Worm (Caenorhabditis elegans) whole organism, young adult: ENCODE measurements around the gene C52E2.5.

Source experiments
- B0336.3 ChIP-seq: fragments of 200-800 bp; sonication (Bioruptor generic); IDR thresholded peaks from 2 replicates; pipeline ENCODE4 v1.3.6; 2022; ENCODE audit warnings: missing genetic modification characterization, missing compliant biosample characterization
- F22D6.2 ChIP-seq: sonication (generic microtip); optimal IDR thresholded peaks from 2 replicates; lab custom pipeline; 2016; ENCODE audit warnings: mild to moderate bottlenecking, missing genetic modification characterization, missing compliant biosample characterization
- F23B12.7 ChIP-seq: sonication (generic microtip); optimal IDR thresholded peaks from 2 replicates; lab custom pipeline; 2017; ENCODE audit warnings: missing genetic modification characterization, mild to moderate bottlenecking, missing compliant biosample characterization, antibody characterized with exemption, moderate library complexity; ENCODE audit not compliant: insufficient read depth
- F37B4.10 ChIP-seq: fragments of 200-800 bp; sonication (Bioruptor generic); IDR thresholded peaks from 2 replicates; pipeline ENCODE4 v1.3.6; 2022; ENCODE audit warnings: missing genetic modification characterization, missing compliant biosample characterization
- F57A8.1 ChIP-seq: fragments of 200-800 bp; sonication (Bioruptor generic); optimal IDR thresholded peaks from 2 replicates; lab custom pipeline; 2018; ENCODE audit warnings: mild to moderate bottlenecking, missing genetic modification characterization, moderate library complexity, missing compliant biosample characterization
- K12H6.12 ChIP-seq: fragments of 200-800 bp; sonication (Bioruptor generic); optimal IDR thresholded peaks from 2 replicates; lab custom pipeline; 2018; ENCODE audit warnings: mild to moderate bottlenecking, missing genetic modification characterization, missing compliant biosample characterization
- Y56A3A.18 ChIP-seq: fragments of 200-800 bp; sonication (Bioruptor generic); IDR thresholded peaks from 2 replicates; pipeline ENCODE4 v1.3.6; 2022; ENCODE audit warnings: missing genetic modification reagents, missing genetic modification characterization, missing compliant biosample characterization
- Y95B8A.8 ChIP-seq: fragments of 200-800 bp; sonication (Bioruptor generic); IDR thresholded peaks from 2 replicates; pipeline ENCODE4 v1.3.6; 2022; ENCODE audit warnings: missing genetic modification reagents, missing genetic modification characterization, missing compliant biosample characterization
- ZK185.1 ChIP-seq: sonication (generic microtip); optimal IDR thresholded peaks from 2 replicates; lab custom pipeline; 2016; ENCODE audit warnings: mild to moderate bottlenecking, missing genetic modification characterization, missing compliant biosample characterization; ENCODE audit not compliant: poor library complexity, severe bottlenecking
- atf-7 ChIP-seq: sonication (generic microtip); optimal IDR thresholded peaks from 2 replicates; lab custom pipeline; 2017; ENCODE audit warnings: mild to moderate bottlenecking, missing genetic modification characterization, missing compliant biosample characterization
- attf-5 ChIP-seq: fragments of 200-800 bp; sonication (Bioruptor generic); optimal IDR thresholded peaks from 2 replicates; lab custom pipeline; 2018; ENCODE audit warnings: mild to moderate bottlenecking, missing genetic modification characterization, missing compliant biosample characterization
- attf-6 ChIP-seq: fragments of 200-800 bp; sonication (Bioruptor generic); IDR thresholded peaks from 2 replicates; pipeline ENCODE4 v1.3.6; 2022; ENCODE audit warnings: missing genetic modification reagents, missing genetic modification characterization, missing compliant biosample characterization
- cebp-1 ChIP-seq, 2 experiments: fragments of 200-800 bp in 1 of 2; sonication (Bioruptor generic) in 1 of 2; sonication (generic microtip) in 1 of 2; IDR thresholded peaks in 1 of 2; optimal IDR thresholded peaks in 1 of 2; 2 replicates each; pipeline versions ENCODE4 v1.3.6 to Lab custom; 2017 to 2022; ENCODE audit warnings: missing compliant biosample characterization in 2 of 2, missing genetic modification characterization in 2 of 2, mild to moderate bottlenecking in 1 of 2, missing genetic modification reagents in 1 of 2, moderate library complexity in 1 of 2
- dox-1 ChIP-seq: fragments of 200-800 bp; sonication (Bioruptor generic); IDR thresholded peaks from 2 replicates; pipeline ENCODE4 v1.3.6; 2022; ENCODE audit warnings: missing genetic modification reagents, missing genetic modification characterization, missing compliant biosample characterization
- dpl-1 ChIP-seq: fragments of 150-350 bp; optimal IDR thresholded peaks from 2 replicates; lab custom pipeline; 2014; ENCODE audit warnings: missing biosample characterization, missing genetic modification reagents, missing genetic modification characterization
- egl-44 ChIP-seq: fragments of 200-800 bp; sonication (Bioruptor generic); IDR thresholded peaks from 2 replicates; pipeline ENCODE4 v1.3.6; 2022; ENCODE audit warnings: missing genetic modification reagents, missing genetic modification characterization, missing compliant biosample characterization
- gei-17 ChIP-seq: fragments of 200-800 bp; sonication (Bioruptor generic); optimal IDR thresholded peaks from 2 replicates; lab custom pipeline; 2018; ENCODE audit warnings: mild to moderate bottlenecking, missing genetic modification characterization, missing compliant biosample characterization
- him-1 ChIP-seq: sonication (generic microtip); optimal IDR thresholded peaks from 2 replicates; lab custom pipeline; 2016; ENCODE audit warnings: missing genotype, missing genetic modification reagents, missing genetic modification characterization, missing compliant biosample characterization
- hmg-1.2 ChIP-seq: fragments of 200-800 bp; sonication (Bioruptor generic); IDR thresholded peaks from 2 replicates; pipeline ENCODE4 v1.3.6; 2022; ENCODE audit warnings: missing genetic modification reagents, missing genetic modification characterization, missing compliant biosample characterization
- let-607 ChIP-seq, 2 experiments: fragments of 200-800 bp in 1 of 2; sonication (Bioruptor generic) in 1 of 2; sonication (generic microtip) in 1 of 2; optimal IDR thresholded peaks; 2 replicates each; lab custom pipeline; 2016 to 2018; ENCODE audit warnings: mild to moderate bottlenecking in 2 of 2, missing compliant biosample characterization in 2 of 2, missing genetic modification characterization in 2 of 2, moderate library complexity in 2 of 2, missing genotype in 1 of 2
- lin-26 ChIP-seq: fragments of 200-800 bp; sonication (Bioruptor generic); IDR thresholded peaks from 2 replicates; pipeline ENCODE4 v1.3.6; 2022; ENCODE audit warnings: missing genetic modification reagents, missing genetic modification characterization, missing compliant biosample characterization
- lin-54 ChIP-seq: fragments of 200-800 bp; sonication (Bioruptor generic); optimal IDR thresholded peaks from 2 replicates; lab custom pipeline; 2018; ENCODE audit warnings: mild to moderate bottlenecking, missing genetic modification characterization, missing compliant biosample characterization
- madf-3 ChIP-seq: fragments of 200-800 bp; sonication (Bioruptor generic); IDR thresholded peaks from 2 replicates; pipeline ENCODE4 v1.3.6; 2022; ENCODE audit warnings: missing genetic modification reagents, missing genetic modification characterization, missing compliant biosample characterization
- nfyb-1 ChIP-seq: fragments of 200-800 bp; sonication (Bioruptor generic); IDR thresholded peaks from 2 replicates; pipeline ENCODE4 v1.3.6; 2022; ENCODE audit warnings: missing genetic modification reagents, missing genetic modification characterization, missing compliant biosample characterization
- nhr-120 ChIP-seq: fragments of 200-800 bp; sonication (Bioruptor generic); IDR thresholded peaks from 2 replicates; pipeline ENCODE4 v1.3.6; 2022; ENCODE audit warnings: missing genetic modification characterization, missing compliant biosample characterization
- nhr-80 ChIP-seq: sonication (generic microtip); optimal IDR thresholded peaks from 2 replicates; lab custom pipeline; 2016; ENCODE audit warnings: missing genetic modification characterization, missing compliant biosample characterization
- pha-4 ChIP-seq: fragments of 150-350 bp; sonication (generic microtip); optimal IDR thresholded peaks from 2 replicates; lab custom pipeline; 2014; ENCODE audit warnings: missing biosample characterization, missing genetic modification reagents, missing genetic modification characterization
- rpc-1 ChIP-seq, 2 experiments: fragments of 150-350 bp in 1 of 2; sonication (generic microtip) in 1 of 2; optimal IDR thresholded peaks; 2 replicates each; lab custom pipeline; 2014 to 2018; ENCODE audit warnings: missing biosample characterization in 1 of 2, missing genetic modification characterization in 1 of 2, missing genetic modification reagents in 1 of 2, missing genotype in 1 of 2
- snpc-1.3 ChIP-seq: sonication (generic microtip); optimal IDR thresholded peaks from 2 replicates; lab custom pipeline; 2017; ENCODE audit warnings: missing genetic modification characterization, mild to moderate bottlenecking, missing compliant biosample characterization, antibody characterized with exemption, moderate library complexity, missing genotype, missing genetic modification reagents; ENCODE audit not compliant: insufficient read depth
- somi-1 ChIP-seq: fragments of 200-800 bp; sonication (Bioruptor generic); optimal IDR thresholded peaks from 2 replicates; lab custom pipeline; 2018; ENCODE audit warnings: mild to moderate bottlenecking, missing genetic modification characterization, missing compliant biosample characterization
- tbp1 ChIP-seq: fragments of 200-800 bp; sonication (Bioruptor generic); optimal IDR thresholded peaks from 2 replicates; lab custom pipeline; 2018; ENCODE audit warnings: mild to moderate bottlenecking, missing genetic modification characterization, missing compliant biosample characterization
- tbx-9 ChIP-seq: sonication (generic microtip); optimal IDR thresholded peaks from 2 replicates; lab custom pipeline; 2016; ENCODE audit warnings: borderline replicate concordance, missing genetic modification characterization, inconsistent platforms, missing compliant biosample characterization
- xnd-1 ChIP-seq: sonication (generic microtip); optimal IDR thresholded peaks from 2 replicates; lab custom pipeline; 2016; ENCODE audit warnings: missing genotype, missing genetic modification reagents, missing genetic modification characterization, missing compliant biosample characterization
- ztf-25 ChIP-seq: fragments of 200-800 bp; sonication (Bioruptor generic); IDR thresholded peaks from 2 replicates; pipeline ENCODE4 v1.3.6; 2022; ENCODE audit warnings: missing genetic modification reagents, missing genetic modification characterization, missing compliant biosample characterization
- ztf-6 ChIP-seq: fragments of 200-800 bp; sonication (Bioruptor generic); IDR thresholded peaks from 2 replicates; pipeline ENCODE4 v1.3.6; 2022; ENCODE audit warnings: missing genetic modification reagents, missing genetic modification characterization, missing compliant biosample characterization

C52E2.5 gene

DNA sequence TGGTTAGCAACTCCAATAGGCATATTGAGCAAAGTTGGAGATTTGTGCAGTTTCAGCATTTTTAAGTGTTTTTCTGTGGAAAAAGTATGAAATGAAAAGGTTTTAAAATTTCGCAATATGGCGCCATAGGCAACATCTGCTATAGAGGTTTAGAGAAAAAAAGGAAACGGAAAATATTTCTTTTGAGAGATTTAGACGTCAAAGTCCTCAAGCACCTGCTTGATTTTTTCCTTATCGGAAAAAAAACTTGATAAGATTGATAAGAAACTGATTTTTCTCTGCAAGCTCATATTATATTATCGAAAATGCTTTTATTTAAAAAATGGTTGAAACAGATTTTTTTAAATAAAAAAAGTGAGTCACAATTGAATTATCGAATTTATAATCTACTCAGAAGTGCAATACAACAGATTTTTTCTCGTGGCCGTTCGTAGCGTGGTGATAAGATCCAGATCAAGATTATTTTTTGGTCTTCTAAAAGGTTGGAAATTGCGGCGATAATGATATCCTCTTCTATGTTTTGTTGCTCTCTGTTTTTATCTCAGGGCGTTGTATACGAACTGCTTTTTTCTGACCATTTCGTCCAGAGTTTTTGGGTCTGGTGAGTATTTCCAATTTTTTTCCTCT lies 22.7 kb downstream of the C52E2.5 start, which contains the start of gene fbxc-19:
Gene fbxc-19, plus strand, starts transcription at position 536 of the 627 bp plus-strand sequence.
- no peak for TF ChIP-seq tbx-9 (tag; lab: Kevin White, UChicago)
- peak; percentile 85 for TF ChIP-seq pha-4 (tag; lab: Kevin White, UChicago)
- TF ChIP-seq atf-7, result peak; percentile 14
- peak; percentile 14 for TF ChIP-seq gei-17 (GFP tag; lab: Kevin White, UChicago)
- TF ChIP-seq attf-5 (GFP tag; lab: Kevin White, UChicago), result peak; percentile 88
- peak; percentile 94 for TF ChIP-seq hmg-1.2 (GFP tag; lab: Robert Waterston, UW)
- TF ChIP-seq dox-1 (GFP tag; lab: Robert Waterston, UW), result 0 out of 2 replicates have a peak, but pooled peaks have one; percentile 8
- TF ChIP-seq nhr-80 (tag; lab: Kevin White, UChicago), result peak; percentile 68
- TF ChIP-seq snpc-1.3 (tag; lab: Kevin White, UChicago), result no peak
- peak; percentile 99 for TF ChIP-seq cebp-1 (GFP tag; IDR thresholded peaks at IDR 0.05; lab: Robert Waterston, UW)
- peak; percentile 100 for TF ChIP-seq cebp-1 (tag; optimal IDR thresholded peaks at IDR 0.05; lab: Kevin White, UChicago)

DNA sequence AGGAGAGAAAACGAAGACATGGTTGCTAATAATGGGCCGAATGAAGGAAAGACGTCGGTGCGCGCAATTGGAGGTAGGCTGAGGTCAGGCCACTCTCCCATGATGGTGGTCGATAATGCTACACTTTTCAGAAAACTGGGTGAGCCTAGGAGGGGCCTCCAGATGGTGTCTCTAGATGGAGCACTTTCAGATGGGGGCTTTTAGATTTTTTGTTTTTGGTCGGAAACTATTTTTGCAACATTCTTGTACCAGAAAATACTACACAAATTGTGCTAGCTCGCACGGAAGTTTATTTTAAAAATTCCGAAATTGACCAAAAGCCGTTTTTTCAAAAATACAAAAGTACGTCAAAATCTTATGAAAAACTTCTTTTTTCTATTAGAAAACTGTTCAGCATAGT lies 24.4 kb downstream of the C52E2.5 start, which contains the start of gene fbxb-10:
Gene fbxb-10, minus strand, starts transcription at position 101 of the 400 bp plus-strand sequence.
- TF ChIP-seq madf-3 (no peak), dpl-1 (GFP tag; lab: Kevin White, UChicago) (no peak), xnd-1 (tag; lab: Kevin White, UChicago) (no peak), ztf-25 (GFP tag; lab: Robert Waterston, UW) (no peak), lin-26 (GFP tag; lab: Robert Waterston, UW) (no peak), egl-44 (no peak), Y56A3A.18 (GFP tag; lab: Robert Waterston, UW) (no peak), F23B12.7 (tag; lab: Kevin White, UChicago) (no peak), F37B4.10 (GFP tag; lab: Robert Waterston, UW) (no peak), dox-1 (GFP tag; lab: Robert Waterston, UW) (no peak), let-607 (tag; optimal IDR thresholded peaks at IDR 0.05; lab: Kevin White, UChicago) (no peak), hmg-1.2 (GFP tag; lab: Robert Waterston, UW) (no peak), tbx-9 (tag; lab: Kevin White, UChicago) (no peak), K12H6.12 (tag; lab: Kevin White, UChicago) (no peak), nhr-120 (GFP tag; lab: Robert Waterston, UW) (no peak), Y95B8A.8 (GFP tag; lab: Robert Waterston, UW) (no peak)
- TF ChIP-seq, all 124 proteins: peak for 0

DNA sequence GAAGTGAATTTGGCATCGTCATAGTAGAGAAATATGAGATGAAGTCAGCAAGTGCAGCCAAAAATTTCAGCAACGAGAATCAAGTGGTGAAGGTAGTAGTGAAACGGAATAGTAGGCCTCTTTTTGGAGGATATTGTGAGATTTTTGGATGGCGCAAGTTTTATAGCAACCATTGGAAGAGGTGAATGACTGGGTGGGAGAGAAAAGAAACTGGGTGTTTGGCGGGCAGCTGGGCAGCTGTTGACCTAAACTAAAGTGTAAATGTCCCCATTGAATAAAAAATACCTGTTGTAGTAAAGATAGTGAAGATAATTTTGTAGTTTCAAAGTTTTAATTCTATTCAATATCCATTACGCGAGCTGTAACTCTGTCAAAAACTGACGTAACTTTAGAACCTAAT lies 26.7 kb downstream of the C52E2.5 start:
- TF ChIP-seq nhr-120 (GFP tag; lab: Robert Waterston, UW) (no peak), attf-6 (GFP tag; lab: Robert Waterston, UW) (no peak), lin-54 (GFP tag; lab: Kevin White, UChicago) (no peak), rpc-1 (optimal IDR thresholded peaks at IDR 0.05; lab: Kevin White, UChicago) (no peak), rpc-1 (tag; optimal IDR thresholded peaks at IDR 0.05; lab: Kevin White, UChicago) (no peak), F57A8.1 (GFP tag; lab: Kevin White, UChicago) (no peak), F22D6.2 (tag; lab: Kevin White, UChicago) (no peak), nfyb-1 (no peak), somi-1 (no peak)

DNA sequence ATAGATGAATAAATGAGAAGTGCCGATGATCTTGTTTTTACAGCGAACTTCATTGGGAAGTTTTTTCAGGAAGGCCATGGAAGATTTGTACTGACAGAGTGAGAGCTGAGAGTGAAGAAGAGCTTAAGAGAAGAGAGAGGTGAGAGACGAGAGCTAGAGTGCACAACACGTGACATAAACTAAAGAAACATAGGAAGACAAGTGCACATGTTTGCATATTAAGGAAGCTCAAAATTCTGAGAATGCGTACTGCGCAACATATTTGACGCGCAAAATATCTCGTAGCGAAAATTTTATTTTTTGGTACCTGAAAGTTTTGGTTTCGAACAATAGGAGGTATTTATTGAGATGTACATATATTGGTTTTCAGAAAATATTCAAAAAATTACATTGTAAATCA lies 34.5 kb downstream of the C52E2.5 start, which contains the start of gene C08F1.8:
Gene C08F1.8, minus strand, starts transcription at position 101 of the 400 bp plus-strand sequence.
- TF ChIP-seq gei-17 (GFP tag; lab: Kevin White, UChicago), result no peak
- TF ChIP-seq ZK185.1 (tag; lab: Kevin White, UChicago), result no peak
- no peak for TF ChIP-seq nhr-120 (GFP tag; lab: Robert Waterston, UW)
- TF ChIP-seq snpc-1.3 (tag; lab: Kevin White, UChicago), result no peak
- TF ChIP-seq him-1 (tag; lab: Kevin White, UChicago), result no peak
- no peak for TF ChIP-seq tbp1 (GFP tag; lab: Kevin White, UChicago)
- TF ChIP-seq rpc-1 (optimal IDR thresholded peaks at IDR 0.05; lab: Kevin White, UChicago), result no peak
- TF ChIP-seq rpc-1 (tag; optimal IDR thresholded peaks at IDR 0.05; lab: Kevin White, UChicago), result no peak
- no peak for TF ChIP-seq B0336.3 (GFP tag; lab: Robert Waterston, UW)
- no peak for TF ChIP-seq ztf-6
